Worm (Caenorhabditis elegans): ENCODE data around the gene pgap-2.

pgap-2 gene

ce11 chrIII:4720620-4721227 is 15.4 kb downstream of the pgap-2 start, which contains the start of gene emb-5:
Gene emb-5 (minus strand): TSS chrIII:4720670.
- TF ChIP-seq fkh-10 (GFP tag; optimal IDR thresholded peaks at IDR 0.05) (no peak), jun-1 (tag; optimal IDR thresholded peaks at IDR 0.05) (peak; percentile 59), unc-30 (tag; optimal IDR thresholded peaks at IDR 0.05) (no peak), egl-13 (tag; optimal IDR thresholded peaks at IDR 0.05) (no peak), C34B4.2 (tag; optimal IDR thresholded peaks at IDR 0.05) (no peak), swsn-7 (tag; optimal IDR thresholded peaks at IDR 0.05) (peak; percentile 61), egl-27 (tag; optimal IDR thresholded peaks at IDR 0.05) (no peak), ama-1 (optimal IDR thresholded peaks at IDR 0.05) (no peak), hlh-4 (tag; optimal IDR thresholded peaks at IDR 0.05) (no peak), unc-86 (tag; optimal IDR thresholded peaks at IDR 0.05) (peak; percentile 61), isw-1 (GFP tag; IDR thresholded peaks at IDR 0.05) (peak; percentile 75), elt-3 (tag; optimal IDR thresholded peaks at IDR 0.05) (peak in 1 of 6 experiments; percentile 38), ceh-90 (tag; optimal IDR thresholded peaks at IDR 0.05) (no peak), vab-15 (tag; optimal IDR thresholded peaks at IDR 0.05) (no peak), nhr-84 (tag; optimal IDR thresholded peaks at IDR 0.05) (no peak), ces-1 (GFP tag; optimal IDR thresholded peaks at IDR 0.05) (no peak), efl-3 (GFP tag; optimal IDR thresholded peaks at IDR 0.05) (no peak), hlh-17 (GFP tag; optimal IDR thresholded peaks at IDR 0.05; ENCODE audit: borderline replicate concordance) (no peak), ceh-82 (tag; optimal IDR thresholded peaks at IDR 0.05) (peak; percentile 30 to 85 (median 74)), efl-1 (optimal IDR thresholded peaks at IDR 0.05) (peak; percentile 76 to 97), efl-1 (GFP tag; optimal IDR thresholded peaks at IDR 0.05 in 1 of 2) (peak; percentile 97 to 100), pax-3 (tag; optimal IDR thresholded peaks at IDR 0.05) (peak; percentile 28), nhr-85 (tag) (peak; percentile 80), nhr-71 (tag; optimal IDR thresholded peaks at IDR 0.05) (peak; percentile 79), lsy-2 (tag; optimal IDR thresholded peaks at IDR 0.05) (peak in 1 of 2 experiments; percentile 76), nhr-12 (tag; optimal IDR thresholded peaks at IDR 0.05) (no peak), sptf-1 (tag; optimal IDR thresholded peaks at IDR 0.05) (no peak), nhr-77 (tag; optimal IDR thresholded peaks at IDR 0.05) (peak; percentile 28), ztf-4 (tag; optimal IDR thresholded peaks at IDR 0.05) (no peak), Y116A8C.19 (tag; optimal IDR thresholded peaks at IDR 0.05; ENCODE audit: borderline replicate concordance) (no peak), nhr-237 (tag; optimal IDR thresholded peaks at IDR 0.05) (no peak), C04F5.9 (tag; optimal IDR thresholded peaks at IDR 0.05) (peak; percentile 65), ceh-63 (GFP tag; optimal IDR thresholded peaks at IDR 0.05) (no peak), mdl-1 (tag; optimal IDR thresholded peaks at IDR 0.05) (peak in 1 of 2 experiments; percentile 36), snu-23 (GFP tag; optimal IDR thresholded peaks at IDR 0.05) (peak; percentile 77), nhr-90 (tag; optimal IDR thresholded peaks at IDR 0.05; ENCODE audit: poor library complexity) (peak; percentile 54), dsc-1 (tag; optimal IDR thresholded peaks at IDR 0.05) (no peak), tbx-2 (tag; optimal IDR thresholded peaks at IDR 0.05) (no peak), pag-3 (tag; optimal IDR thresholded peaks at IDR 0.05; ENCODE audit: borderline replicate concordance, insufficient read depth) (no peak), C16A3.4 (tag; optimal IDR thresholded peaks at IDR 0.05) (peak; percentile 81), lin-39 (tag; optimal IDR thresholded peaks at IDR 0.05) (peak; percentile 59), fkh-4 (tag; optimal IDR thresholded peaks at IDR 0.05; ENCODE audit: borderline replicate concordance) (no peak), lin-15B (tag; optimal IDR thresholded peaks at IDR 0.05) (peak; percentile 74), unc-62 (GFP tag; optimal IDR thresholded peaks at IDR 0.05) (no peak), ceh-88 (GFP tag; IDR thresholded peaks at IDR 0.05) (no peak), sox-4 (tag; optimal IDR thresholded peaks at IDR 0.05) (no peak), tlp-1 (tag; optimal IDR thresholded peaks at IDR 0.05) (no peak), mab-9 (GFP tag; IDR thresholded peaks at IDR 0.05) (peak; percentile 40; the same call in 1 of the 2 replicates), skn-1 (tag; optimal IDR thresholded peaks at IDR 0.05) (peak; percentile 71), aly-2 (tag; optimal IDR thresholded peaks at IDR 0.05) (peak; percentile 7), alr-1 (tag; optimal IDR thresholded peaks at IDR 0.05; ENCODE audit: borderline replicate concordance) (no peak), irx-1 (tag; optimal IDR thresholded peaks at IDR 0.05) (peak; percentile 44), elt-2 (tag; optimal IDR thresholded peaks at IDR 0.05) (peak; percentile 9)
